Worm (Caenorhabditis elegans) whole organism, mixed stage, embryonic: Measurements from ENCODE around the gene btb-22.

ENCODE experiments used
- elt-3 ChIP-seq: fragments of 150-350 bp; optimal IDR thresholded peaks from 2 replicates; lab custom pipeline; 2014; ENCODE audit warnings: missing biosample characterization, missing genetic modification characterization
- hlh-1 ChIP-seq: fragments of 150-350 bp; optimal IDR thresholded peaks from 2 replicates; lab custom pipeline; 2014; ENCODE audit warnings: missing biosample characterization, missing genetic modification reagents, missing genetic modification characterization
- lsy-2 ChIP-seq: fragments of 150-350 bp; optimal IDR thresholded peaks from 2 replicates; lab custom pipeline; 2014; ENCODE audit warnings: missing biosample characterization, missing genetic modification characterization
- mab-5 ChIP-seq: fragments of 150-350 bp; optimal IDR thresholded peaks from 2 replicates; lab custom pipeline; 2014; ENCODE audit warnings: missing biosample characterization, missing genetic modification characterization
- nhr-12 ChIP-seq: fragments of 150-350 bp; optimal IDR thresholded peaks from 2 replicates; lab custom pipeline; 2014; ENCODE audit warnings: missing biosample characterization, missing genetic modification characterization
- sptf-1 ChIP-seq: sonication (generic microtip); optimal IDR thresholded peaks from 2 replicates; lab custom pipeline; 2017; ENCODE audit warnings: mild to moderate bottlenecking, missing genetic modification characterization, moderate library complexity, missing compliant biosample characterization
- unc-39 ChIP-seq: fragments of 150-350 bp; optimal IDR thresholded peaks from 2 replicates; lab custom pipeline; 2014; ENCODE audit warnings: missing biosample characterization, missing genetic modification characterization
- unc-62 ChIP-seq: fragments of 150-350 bp; optimal IDR thresholded peaks from 2 replicates; lab custom pipeline; 2014; ENCODE audit warnings: missing biosample characterization, missing genetic modification reagents, missing genetic modification characterization
- zip-8 ChIP-seq: fragments of 150-350 bp; optimal IDR thresholded peaks from 2 replicates; lab custom pipeline; 2014; ENCODE audit warnings: missing biosample characterization, missing genetic modification characterization

DNA sequence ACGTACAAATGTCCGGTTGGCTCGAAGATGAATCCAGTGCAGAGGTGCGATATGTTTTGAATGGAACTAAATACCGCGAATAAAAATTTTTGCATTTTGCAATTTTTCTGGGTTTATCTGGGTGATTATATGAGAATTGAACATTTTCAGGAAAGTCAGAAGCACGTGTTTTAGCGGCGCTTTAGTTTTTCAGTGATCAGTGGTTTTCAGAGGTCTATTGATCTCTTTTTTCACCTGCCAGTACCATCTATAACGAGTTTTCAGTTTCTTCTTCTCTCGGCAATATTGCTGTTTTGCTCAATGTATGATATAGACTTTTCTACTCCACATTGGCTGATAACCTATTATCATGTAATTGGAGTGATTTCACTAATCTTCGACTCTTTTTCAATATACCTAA lies 12.5 kb upstream of the btb-22 start, which contains the start of gene sri-63:
- TF ChIP-seq unc-62 (GFP tag; lab: Kevin White, UChicago) (no peak), unc-39 (no peak), sptf-1 (no peak), nhr-12 (tag; lab: Kevin White, UChicago) (no peak), mab-5 (tag; lab: Kevin White, UChicago) (no peak), lsy-2 (no peak), hlh-1 (tag; lab: Kevin White, UChicago) (no peak), elt-3 (tag; lab: Kevin White, UChicago) (no peak), zip-8 (tag; lab: Kevin White, UChicago) (no peak)
